Worm (Caenorhabditis elegans) whole organism, L4/young adult: ENCODE measurements around the gene W02A2.9.

Experiments
- dao-5 ChIP-seq: sonication (generic microtip); optimal IDR thresholded peaks from 2 replicates; lab custom pipeline; 2016; ENCODE audit warnings: missing genotype, missing genetic modification characterization, moderate library complexity, missing compliant biosample characterization
- him-1 ChIP-seq: sonication (generic microtip); optimal IDR thresholded peaks from 2 replicates; lab custom pipeline; 2016; ENCODE audit warnings: missing genotype, missing genetic modification reagents, missing genetic modification characterization, missing compliant biosample characterization

ce11 chrIV:13322429-13322828 lies 25.0 kb upstream of the W02A2.9 start:
- no peak for TF ChIP-seq him-1
- TF ChIP-seq dao-5 (tag; lab: Kevin White, UChicago), result no peak
